Worm (Caenorhabditis elegans) whole organism, L1 larva: ENCODE data around the gene nhr-56.

Experiments
- C16A3.4 ChIP-seq: fragments of 150-350 bp; optimal IDR thresholded peaks from 2 replicates; lab custom pipeline; 2014; ENCODE audit warnings: missing biosample characterization, missing genetic modification characterization
- C34B4.2 ChIP-seq: sonication (generic microtip); optimal IDR thresholded peaks from 2 replicates; lab custom pipeline; 2017; ENCODE audit warnings: mild to moderate bottlenecking, missing genetic modification characterization, missing compliant biosample characterization
- F16B12.6 ChIP-seq: fragments of 150-350 bp; optimal IDR thresholded peaks from 2 replicates; lab custom pipeline; 2014; ENCODE audit warnings: missing biosample characterization, missing genetic modification characterization
- aly-2 ChIP-seq: fragments of 150-350 bp; optimal IDR thresholded peaks from 2 replicates; lab custom pipeline; 2014; ENCODE audit warnings: missing biosample characterization, missing genetic modification characterization
- ama-1 ChIP-seq: fragments of 150-350 bp; optimal IDR thresholded peaks from 2 replicates; lab custom pipeline; 2014
- ceh-82 ChIP-seq, 3 experiments: fragments of 150-350 bp in 1 of 3; sonication (generic microtip) in 2 of 3; optimal IDR thresholded peaks; 2 replicates each; lab custom pipeline; 2014 to 2017; ENCODE audit warnings: missing biosample characterization in 3 of 3, missing genetic modification characterization in 3 of 3
- ces-1 ChIP-seq: fragments of 150-350 bp; optimal IDR thresholded peaks from 2 replicates; lab custom pipeline; 2014; ENCODE audit warnings: missing biosample characterization, missing genetic modification reagents, missing genetic modification characterization
- dpl-1 ChIP-seq, 3 experiments: fragments of 150-350 bp in 2 of 3; sonication (generic microtip) in 1 of 3; optimal IDR thresholded peaks; 2 replicates each; lab custom pipeline; 2014 to 2017; ENCODE audit warnings: missing biosample characterization in 3 of 3, missing genetic modification characterization in 3 of 3, missing genetic modification reagents in 3 of 3
- efl-1 ChIP-seq, 4 experiments: fragments of 150-350 bp; optimal IDR thresholded peaks in 3 of 4; peaks in 1 of 4; 1 replicate in 1 of 4; 2 replicates in 3 of 4; lab custom pipeline; 2014; ENCODE audit warnings: missing biosample characterization in 2 of 4, missing genetic modification characterization in 2 of 4, missing genetic modification reagents in 2 of 4
- egl-13 ChIP-seq: sonication (generic microtip); optimal IDR thresholded peaks from 2 replicates; lab custom pipeline; 2016; ENCODE audit warnings: missing genotype, missing genetic modification reagents, missing genetic modification characterization, missing compliant biosample characterization
- egl-27 ChIP-seq, 2 experiments: fragments of 150-350 bp in 1 of 2; sonication (generic microtip); optimal IDR thresholded peaks; 3 replicates each; lab custom pipeline; 2017 to 2018; ENCODE audit warnings: missing biosample characterization in 2 of 2, missing genetic modification characterization in 2 of 2, missing genetic modification reagents in 2 of 2
- elt-3 ChIP-seq, 6 experiments: fragments of 150-350 bp in 1 of 6; sonication (generic microtip); optimal IDR thresholded peaks; 2 replicates each; lab custom pipeline; 2017 to 2018; ENCODE audit warnings: missing biosample characterization in 6 of 6, missing genetic modification characterization in 6 of 6, inconsistent platforms in 1 of 6
- fkh-10 ChIP-seq: sonication (generic microtip); optimal IDR thresholded peaks from 2 replicates; lab custom pipeline; 2017; ENCODE audit warnings: missing biosample characterization, missing genetic modification reagents, missing genetic modification characterization
- lin-13 ChIP-seq: fragments of 150-350 bp; optimal IDR thresholded peaks from 2 replicates; lab custom pipeline; 2014; ENCODE audit warnings: missing biosample characterization, missing genetic modification reagents, missing genetic modification characterization
- lir-3 ChIP-seq: sonication (generic microtip); optimal IDR thresholded peaks from 2 replicates; lab custom pipeline; 2016; ENCODE audit warnings: mild to moderate bottlenecking, missing genetic modification characterization, moderate library complexity, missing compliant biosample characterization; ENCODE audit not compliant: poor library complexity
- lsy-2 ChIP-seq, 2 experiments: fragments of 150-350 bp; optimal IDR thresholded peaks; 2 replicates each; lab custom pipeline; 2014; ENCODE audit warnings: missing biosample characterization in 2 of 2, missing genetic modification characterization in 2 of 2
- mab-9 ChIP-seq: fragments of 200-800 bp; sonication (Bioruptor generic); IDR thresholded peaks from 2 replicates; pipeline ENCODE4 v1.3.6; 2022; ENCODE audit warnings: missing genetic modification reagents, missing genetic modification characterization, missing compliant biosample characterization
- mep-1 ChIP-seq: fragments of 150-350 bp; optimal IDR thresholded peaks from 2 replicates; lab custom pipeline; 2014; ENCODE audit warnings: missing biosample characterization, missing genetic modification characterization
- nhr-20 ChIP-seq: sonication (generic microtip); optimal IDR thresholded peaks from 2 replicates; lab custom pipeline; 2016; ENCODE audit warnings: mild to moderate bottlenecking, missing genetic modification characterization, missing compliant biosample characterization
- nhr-237 ChIP-seq: fragments of 150-350 bp; optimal IDR thresholded peaks from 2 replicates; lab custom pipeline; 2014; ENCODE audit warnings: missing biosample characterization, missing genetic modification characterization
- nhr-47 ChIP-seq: sonication (generic microtip); optimal IDR thresholded peaks from 2 replicates; lab custom pipeline; 2016; ENCODE audit warnings: mild to moderate bottlenecking, missing genetic modification characterization, moderate library complexity, missing compliant biosample characterization
- nhr-71 ChIP-seq: sonication (generic microtip); optimal IDR thresholded peaks from 2 replicates; lab custom pipeline; 2016; ENCODE audit warnings: mild to moderate bottlenecking, missing genetic modification characterization, moderate library complexity, missing compliant biosample characterization
- nhr-76 ChIP-seq: sonication (generic microtip); optimal IDR thresholded peaks from 2 replicates; lab custom pipeline; 2017; ENCODE audit warnings: missing biosample characterization, missing genetic modification characterization
- nhr-77 ChIP-seq: fragments of 150-350 bp; optimal IDR thresholded peaks from 2 replicates; lab custom pipeline; 2014; ENCODE audit warnings: missing biosample characterization, missing genetic modification characterization
- nhr-85 ChIP-seq: sonication (generic microtip); peaks from one replicate; lab custom pipeline; 2016; ENCODE audit warnings: missing genetic modification characterization, inconsistent platforms, missing compliant biosample characterization
- nhr-90 ChIP-seq: sonication (generic microtip); optimal IDR thresholded peaks from 2 replicates; lab custom pipeline; 2016; ENCODE audit warnings: mild to moderate bottlenecking, missing genetic modification characterization, missing compliant biosample characterization; ENCODE audit not compliant: poor library complexity
- rnt-1 ChIP-seq: sonication (generic microtip); optimal IDR thresholded peaks from 2 replicates; lab custom pipeline; 2016; ENCODE audit warnings: mild to moderate bottlenecking, missing genetic modification characterization, moderate library complexity, missing compliant biosample characterization
- skn-1 ChIP-seq: fragments of 150-350 bp; optimal IDR thresholded peaks from 2 replicates; lab custom pipeline; 2014; ENCODE audit warnings: missing biosample characterization, missing genetic modification characterization
- swsn-7 ChIP-seq: sonication (generic microtip); optimal IDR thresholded peaks from 2 replicates; lab custom pipeline; 2016; ENCODE audit warnings: missing genetic modification characterization, missing compliant biosample characterization
- tlp-1 ChIP-seq: fragments of 150-350 bp; optimal IDR thresholded peaks from 2 replicates; lab custom pipeline; 2014; ENCODE audit warnings: missing biosample characterization, missing genetic modification characterization
- unc-98 ChIP-seq: fragments of 200-800 bp; sonication (Bioruptor generic); IDR thresholded peaks from 2 replicates; pipeline ENCODE4 v1.3.6; 2022; ENCODE audit warnings: missing genetic modification characterization, missing compliant biosample characterization
- xbp-1 ChIP-seq: sonication (generic microtip); optimal IDR thresholded peaks from 2 replicates; lab custom pipeline; 2016; ENCODE audit warnings: missing genetic modification characterization, missing compliant biosample characterization
- ztf-4 ChIP-seq: fragments of 150-350 bp; optimal IDR thresholded peaks from 2 replicates; lab custom pipeline; 2014; ENCODE audit warnings: missing biosample characterization, missing genetic modification characterization

Gene nhr-56

DNA sequence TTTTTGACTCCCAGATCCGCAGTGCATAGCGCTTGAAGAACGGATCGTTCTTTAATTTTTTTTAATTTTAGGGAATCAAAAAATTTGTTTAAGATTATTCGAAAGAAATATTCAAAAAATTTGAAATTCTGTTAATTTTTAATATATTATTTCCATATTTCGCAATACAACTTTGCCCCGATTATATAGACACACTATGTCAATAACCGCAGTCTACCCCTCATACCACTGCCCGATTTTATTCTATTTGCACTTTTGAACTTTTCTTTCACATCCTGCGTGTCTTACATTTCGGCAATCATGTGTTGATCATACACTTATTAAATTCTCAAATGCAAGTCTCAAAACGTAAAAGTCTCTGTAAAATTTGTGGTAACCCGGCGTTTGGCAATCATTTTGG, at the start of gene nhr-56 (continued):
- peak in 1 of 3 experiments; percentile 21 for TF ChIP-seq dpl-1 (GFP tag; optimal IDR thresholded peaks at IDR 0.05; lab: Kevin White, UChicago)
- peak; percentile 23 for TF ChIP-seq nhr-47 (tag; lab: Kevin White, UChicago)
- no peak for TF ChIP-seq nhr-76 (tag; lab: Kevin White, UChicago)
- peak; percentile 32 for TF ChIP-seq swsn-7 (tag; lab: Kevin White, UChicago)
- TF ChIP-seq xbp-1 (tag; lab: Kevin White, UChicago): no peak
- TF ChIP-seq C16A3.4 (tag; lab: Kevin White, UChicago): no peak
- TF ChIP-seq ceh-82 (tag; optimal IDR thresholded peaks at IDR 0.05; lab: Kevin White, UChicago): peak; percentile 11 to 37 (median 13)
- TF ChIP-seq ama-1 (lab: Kevin White, UChicago): no peak
- TF ChIP-seq rnt-1 (tag; lab: Kevin White, UChicago): no peak
- TF ChIP-seq lin-13 (GFP tag; lab: Kevin White, UChicago): no peak
- no peak for TF ChIP-seq nhr-237 (tag; lab: Kevin White, UChicago)
- no peak for TF ChIP-seq C34B4.2 (tag; lab: Kevin White, UChicago)
- peak; percentile 60 for TF ChIP-seq mep-1 (tag; lab: Kevin White, UChicago)
- TF ChIP-seq nhr-90 (tag; lab: Kevin White, UChicago): peak; percentile 38
- no peak for TF ChIP-seq lir-3

DNA sequence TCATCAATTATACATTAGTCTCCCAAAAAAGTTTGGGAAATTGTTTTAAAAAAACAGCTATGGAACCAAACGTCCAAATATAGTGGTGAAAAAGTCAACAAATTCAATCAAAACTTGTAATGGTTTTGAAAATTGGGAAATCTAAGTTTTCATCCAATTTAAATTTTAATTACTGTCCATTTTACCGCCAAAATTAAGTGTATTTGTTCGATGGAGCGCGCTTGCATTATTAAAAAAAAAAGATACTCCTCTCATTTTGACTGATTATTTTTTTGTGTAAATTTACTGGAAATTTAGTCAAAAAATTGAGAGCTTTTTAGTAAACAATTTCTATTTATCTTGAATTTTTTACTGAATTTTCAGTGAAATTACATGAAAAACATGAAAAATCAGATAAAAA, 44.3 kb upstream of the nhr-56 start:
- TF ChIP-seq nhr-71 (tag; lab: Kevin White, UChicago) (no peak), efl-1 (optimal IDR thresholded peaks at IDR 0.05; lab: Kevin White, UChicago) (no peak), efl-1 (GFP tag; optimal IDR thresholded peaks at IDR 0.05 in 1 of 2; lab: Kevin White, UChicago) (peak; percentile 19 to 92)

DNA sequence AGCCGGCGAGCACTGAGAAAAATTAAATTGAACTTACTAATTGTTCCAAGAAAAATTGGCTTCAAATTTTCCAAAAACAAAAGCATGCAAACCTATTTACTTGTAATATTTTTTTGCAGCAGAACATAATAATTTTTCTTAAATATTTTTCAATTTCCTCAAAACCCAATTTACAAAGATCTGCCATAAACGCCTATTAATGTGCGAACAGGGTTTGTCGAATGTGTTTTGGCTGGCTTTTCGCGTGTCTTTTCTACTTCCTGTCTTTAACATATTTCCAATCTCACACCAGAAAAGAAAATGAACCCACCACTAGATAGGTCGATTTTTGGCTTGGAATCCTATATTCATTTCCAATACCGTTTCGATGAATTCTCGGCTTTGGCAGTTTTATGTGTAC, 43.6 kb upstream of the nhr-56 start, which contains the start of gene C45H4.18:
C45H4.18 (plus strand) TSS at position 301 of the 400 bp plus-strand sequence.
- TF ChIP-seq ztf-4 (tag; lab: Kevin White, UChicago) (no peak), mab-9 (no peak), nhr-85 (tag; lab: Kevin White, UChicago) (no peak), ces-1 (GFP tag; lab: Kevin White, UChicago) (no peak), aly-2 (tag; lab: Kevin White, UChicago) (no peak), lsy-2 (tag; optimal IDR thresholded peaks at IDR 0.05; lab: Kevin White, UChicago) (no peak), nhr-20 (tag; lab: Kevin White, UChicago) (no peak), egl-13 (tag; lab: Kevin White, UChicago) (no peak)

DNA sequence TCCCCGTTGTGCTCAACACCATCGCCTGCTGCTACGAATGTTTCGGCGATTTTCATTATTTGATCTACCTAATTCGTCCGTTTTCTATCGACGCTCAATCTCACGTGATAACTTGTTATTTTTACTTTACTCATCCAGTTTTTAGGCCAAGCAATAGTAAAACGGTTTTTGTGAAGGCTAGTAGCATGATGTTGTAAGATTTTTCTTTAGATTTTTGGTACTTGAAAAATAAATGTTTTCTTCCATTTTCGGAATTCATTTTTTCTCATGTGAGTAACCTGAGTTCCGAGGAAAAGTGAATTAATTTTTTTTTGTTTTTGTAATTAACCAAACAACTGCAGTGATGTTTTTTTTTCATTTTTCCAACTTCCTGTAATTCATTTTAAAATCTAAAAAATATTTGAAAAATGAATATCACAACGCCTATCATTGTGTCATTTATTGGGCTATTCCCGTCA, 41.5 kb upstream of the nhr-56 start, which contains the start of gene srbc-17:
srbc-17 (plus strand) TSS at position 408 of the 458 bp plus-strand sequence.
- TF ChIP-seq egl-27 (tag; optimal IDR thresholded peaks at IDR 0.05; lab: Kevin White, UChicago): no peak
- TF ChIP-seq nhr-90 (tag; lab: Kevin White, UChicago): no peak
- no peak for TF ChIP-seq elt-3 (tag; optimal IDR thresholded peaks at IDR 0.05; lab: Kevin White, UChicago)
- TF ChIP-seq tlp-1 (tag; lab: Kevin White, UChicago): no peak
- TF ChIP-seq, all 84 proteins: peak for 0

DNA sequence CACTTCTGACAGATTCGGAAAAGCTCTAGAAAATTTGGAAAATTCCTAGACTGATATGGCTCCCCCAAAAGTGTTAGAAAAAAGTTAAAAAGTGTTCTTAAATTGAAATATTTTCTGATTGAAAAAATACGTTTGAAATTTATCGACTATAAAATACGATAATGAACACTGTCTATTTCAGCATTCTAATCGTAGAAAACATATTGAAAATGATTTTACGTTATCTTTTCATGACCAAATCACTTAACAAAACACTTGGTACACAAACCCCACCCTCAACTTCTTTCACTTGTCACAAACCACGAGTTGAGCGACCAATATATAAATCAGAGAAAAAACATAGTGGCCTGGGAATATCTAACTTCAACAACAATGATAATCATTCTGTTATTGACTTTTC, 39.6 kb upstream of the nhr-56 start, which contains the start of gene cyp-33C1:
cyp-33C1 (plus strand) TSS at position 301 of the 400 bp plus-strand sequence.
- no peak for TF ChIP-seq unc-98 (GFP tag; lab: Robert Waterston, UW)
- TF ChIP-seq nhr-47 (tag; lab: Kevin White, UChicago): no peak
- no peak for TF ChIP-seq lin-13 (GFP tag; lab: Kevin White, UChicago)
- no peak for TF ChIP-seq skn-1 (tag; lab: Kevin White, UChicago)
- TF ChIP-seq F16B12.6: no peak
- no peak for TF ChIP-seq nhr-77
- TF ChIP-seq fkh-10 (GFP tag; lab: Kevin White, UChicago): no peak
- TF ChIP-seq, all 84 proteins: peak for 0
